Worm (Caenorhabditis elegans) whole organism, late embryonic: ENCODE results near the gene F46F5.16.

ENCODE experiments used
- F13H6.1 ChIP-seq: sonication (generic microtip); optimal IDR thresholded peaks from 2 replicates; lab custom pipeline; 2016; ENCODE audit warnings: missing genetic modification characterization, missing compliant biosample characterization
- K09A11.1 ChIP-seq: sonication (generic microtip); optimal IDR thresholded peaks from 2 replicates; lab custom pipeline; 2017; ENCODE audit warnings: antibody characterized with exemption, mild to moderate bottlenecking, missing genetic modification characterization, missing compliant biosample characterization; ENCODE audit not compliant: insufficient read depth
- T23F11.4 ChIP-seq: fragments of 200-800 bp; sonication (Bioruptor generic); optimal IDR thresholded peaks from 2 replicates; lab custom pipeline; 2018; ENCODE audit warnings: mild to moderate bottlenecking, missing genetic modification characterization, missing compliant biosample characterization
- ceh-14 ChIP-seq: sonication (generic microtip); optimal IDR thresholded peaks from 2 replicates; lab custom pipeline; 2016; ENCODE audit warnings: missing genotype, missing genetic modification characterization, missing compliant biosample characterization
- ceh-22 ChIP-seq: sonication (generic microtip); optimal IDR thresholded peaks from 2 replicates; lab custom pipeline; 2017; ENCODE audit warnings: missing biosample characterization, missing genetic modification characterization
- ceh-24 ChIP-seq: sonication (generic microtip); optimal IDR thresholded peaks from 2 replicates; lab custom pipeline; 2016; ENCODE audit warnings: mild to moderate bottlenecking, missing genetic modification characterization, missing compliant biosample characterization
- ceh-34 ChIP-seq: sonication (generic microtip); optimal IDR thresholded peaks from 2 replicates; lab custom pipeline; 2016; ENCODE audit warnings: mild to moderate bottlenecking, missing genetic modification characterization, missing compliant biosample characterization
- ceh-48 ChIP-seq: sonication (generic microtip); optimal IDR thresholded peaks from 2 replicates; lab custom pipeline; 2016; ENCODE audit warnings: missing genetic modification characterization, inconsistent platforms, missing compliant biosample characterization
- ceh-6 ChIP-seq: fragments of 200-800 bp; sonication (Bioruptor generic); optimal IDR thresholded peaks from 2 replicates; lab custom pipeline; 2018; ENCODE audit warnings: mild to moderate bottlenecking, missing genetic modification characterization, missing compliant biosample characterization
- ceh-9 ChIP-seq: sonication (generic microtip); optimal IDR thresholded peaks from 2 replicates; lab custom pipeline; 2016; ENCODE audit warnings: mild to moderate bottlenecking, missing genetic modification characterization, inconsistent platforms, missing compliant biosample characterization
- dmd-4 ChIP-seq: sonication (generic microtip); optimal IDR thresholded peaks from 2 replicates; lab custom pipeline; 2016; ENCODE audit warnings: borderline replicate concordance, missing genetic modification characterization, missing compliant biosample characterization
- dve-1 ChIP-seq: sonication (generic microtip); optimal IDR thresholded peaks from 2 replicates; lab custom pipeline; 2017; ENCODE audit warnings: antibody characterized with exemption, mild to moderate bottlenecking, missing genetic modification characterization, missing compliant biosample characterization
- elt-4 ChIP-seq: sonication (generic microtip); optimal IDR thresholded peaks from 2 replicates; lab custom pipeline; 2016; ENCODE audit warnings: missing genetic modification characterization, missing compliant biosample characterization
- ets-4 ChIP-seq: sonication (generic microtip); optimal IDR thresholded peaks from 2 replicates; lab custom pipeline; 2016; ENCODE audit warnings: missing genetic modification characterization, missing compliant biosample characterization
- fax-1 ChIP-seq: sonication (generic microtip); optimal IDR thresholded peaks from 2 replicates; lab custom pipeline; 2016; ENCODE audit warnings: missing genotype, missing genetic modification characterization, missing compliant biosample characterization
- fkh-6 ChIP-seq: sonication (generic microtip); optimal IDR thresholded peaks from 2 replicates; lab custom pipeline; 2016; ENCODE audit warnings: missing genetic modification characterization, missing compliant biosample characterization
- hlh-15 ChIP-seq: sonication (generic microtip); optimal IDR thresholded peaks from 2 replicates; lab custom pipeline; 2016; ENCODE audit warnings: missing genetic modification characterization, missing compliant biosample characterization
- hlh-8 ChIP-seq: sonication (generic microtip); optimal IDR thresholded peaks from 2 replicates; lab custom pipeline; 2016; ENCODE audit warnings: missing genotype, missing genetic modification characterization, missing compliant biosample characterization
- lim-6 ChIP-seq: sonication (generic microtip); optimal IDR thresholded peaks from 2 replicates; lab custom pipeline; 2016; ENCODE audit warnings: missing genetic modification characterization, missing compliant biosample characterization
- lin-11 ChIP-seq: fragments of 200-800 bp; sonication (Bioruptor generic); optimal IDR thresholded peaks from 2 replicates; lab custom pipeline; 2018; ENCODE audit warnings: mild to moderate bottlenecking, missing genetic modification characterization, missing compliant biosample characterization
- madf-2 ChIP-seq: sonication (generic microtip); optimal IDR thresholded peaks from 2 replicates; lab custom pipeline; 2017; ENCODE audit warnings: missing genetic modification characterization, missing compliant biosample characterization
- mec-3 ChIP-seq: sonication (generic microtip); optimal IDR thresholded peaks from 2 replicates; lab custom pipeline; 2016; ENCODE audit warnings: borderline replicate concordance, missing genetic modification characterization, missing compliant biosample characterization
- nfya-1 ChIP-seq: sonication (generic microtip); optimal IDR thresholded peaks from 2 replicates; lab custom pipeline; 2017; ENCODE audit warnings: missing genetic modification characterization, mild to moderate bottlenecking, missing compliant biosample characterization, antibody characterized with exemption, moderate library complexity
- npax-4 ChIP-seq: sonication (generic microtip); optimal IDR thresholded peaks from 2 replicates; lab custom pipeline; 2016; ENCODE audit warnings: missing genetic modification characterization, missing compliant biosample characterization
- pag-3 ChIP-seq: sonication (generic microtip); optimal IDR thresholded peaks from 2 replicates; lab custom pipeline; 2016; ENCODE audit warnings: missing compliant biosample characterization, missing genetic modification characterization, borderline replicate concordance
- pat-9 ChIP-seq: fragments of 200-800 bp; sonication (Bioruptor generic); optimal IDR thresholded peaks from 2 replicates; lab custom pipeline; 2018; ENCODE audit warnings: mild to moderate bottlenecking, missing genetic modification characterization, moderate library complexity, missing compliant biosample characterization
- pax-1 ChIP-seq: fragments of 150-350 bp; optimal IDR thresholded peaks from 2 replicates; lab custom pipeline; 2014; ENCODE audit warnings: missing biosample characterization, missing genetic modification characterization
- pha-2 ChIP-seq: sonication (generic microtip); optimal IDR thresholded peaks from 2 replicates; lab custom pipeline; 2017; ENCODE audit warnings: mild to moderate bottlenecking, missing genetic modification characterization, missing compliant biosample characterization
- pha-4 ChIP-seq: fragments of 150-350 bp; optimal IDR thresholded peaks from 2 replicates; lab custom pipeline; 2018; ENCODE audit warnings: missing biosample characterization, missing genetic modification reagents, missing genetic modification characterization
- pqm-1 ChIP-seq: sonication (generic microtip); optimal IDR thresholded peaks from 2 replicates; lab custom pipeline; 2016; ENCODE audit warnings: missing genetic modification characterization, missing compliant biosample characterization
- sdc-2 ChIP-seq: sonication (generic microtip); optimal IDR thresholded peaks from 2 replicates; lab custom pipeline; 2016; ENCODE audit warnings: missing genotype, missing genetic modification characterization, missing compliant biosample characterization
- syd-9 ChIP-seq: sonication (generic microtip); optimal IDR thresholded peaks from 2 replicates; lab custom pipeline; 2016; ENCODE audit warnings: mild to moderate bottlenecking, missing genetic modification characterization, moderate library complexity, missing compliant biosample characterization
- ttx-3 ChIP-seq: sonication (generic microtip); optimal IDR thresholded peaks from 2 replicates; lab custom pipeline; 2016; ENCODE audit warnings: missing genetic modification reagents, missing genetic modification characterization, missing compliant biosample characterization
- unc-42 ChIP-seq: sonication (generic microtip); optimal IDR thresholded peaks from 2 replicates; lab custom pipeline; 2016; ENCODE audit warnings: missing genotype, missing genetic modification characterization, missing compliant biosample characterization
- zip-5 ChIP-seq: sonication (generic microtip); optimal IDR thresholded peaks from 2 replicates; lab custom pipeline; 2016; ENCODE audit warnings: missing genetic modification characterization, missing compliant biosample characterization
- ztf-16 ChIP-seq: sonication (generic microtip); optimal IDR thresholded peaks from 2 replicates; lab custom pipeline; 2017; ENCODE audit warnings: missing genetic modification characterization, missing compliant biosample characterization

Gene F46F5.16

DNA sequence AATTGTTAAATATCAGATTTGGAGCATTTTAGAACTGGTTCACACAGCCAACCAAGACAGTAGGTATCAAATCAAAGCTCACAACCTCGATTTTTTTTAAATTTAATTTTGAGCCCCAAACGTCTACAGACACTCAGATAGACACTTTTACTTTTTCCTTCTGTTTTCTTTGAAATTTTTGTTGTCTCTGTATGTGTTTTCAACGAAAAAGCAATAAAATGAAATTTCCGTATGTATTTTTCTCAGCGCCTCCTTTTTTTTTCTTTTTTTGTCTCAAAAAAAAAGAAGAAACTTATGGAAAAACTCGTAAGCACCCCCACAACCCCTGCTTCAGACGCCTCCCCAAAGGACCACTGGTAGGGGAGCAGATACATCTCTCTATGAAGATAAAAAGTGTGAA lies 13.2 kb upstream of the F46F5.16 start:
- TF ChIP-seq F13H6.1 (tag; lab: Kevin White, UChicago) (no peak), ztf-16 (no peak), unc-42 (peak; percentile 35)

ce11 chrII:775033-775432 lies 12.0 kb upstream of the F46F5.16 start, which contains the start of gene Y39F10A.1:
Y39F10A.1 (plus strand) TSS chrII:775333.
- no peak for TF ChIP-seq F13H6.1 (tag; lab: Kevin White, UChicago)
- TF ChIP-seq fkh-6 (tag; lab: Kevin White, UChicago) = no peak
- no peak for TF ChIP-seq lim-6 (tag; lab: Kevin White, UChicago)
- TF ChIP-seq pax-1 = no peak
- no peak for TF ChIP-seq ttx-3 (tag; lab: Kevin White, UChicago)
- TF ChIP-seq ceh-48 (tag; lab: Kevin White, UChicago) = no peak
- TF ChIP-seq pag-3 (tag; lab: Kevin White, UChicago) = no peak
- TF ChIP-seq lin-11 (tag; lab: Kevin White, UChicago) = no peak
- no peak for TF ChIP-seq ceh-22
- no peak for TF ChIP-seq zip-5 (tag; lab: Kevin White, UChicago)
- no peak for TF ChIP-seq ceh-9

- no peak for TF ChIP-seq syd-9 (tag; lab: Kevin White, UChicago)
- no peak for TF ChIP-seq pat-9
- no peak for TF ChIP-seq ets-4 (tag; lab: Kevin White, UChicago)
- no peak for TF ChIP-seq lin-11 (tag; lab: Kevin White, UChicago)
- no peak for TF ChIP-seq nfya-1 (tag; lab: Kevin White, UChicago)
- TF ChIP-seq fax-1 (tag; lab: Kevin White, UChicago) = no peak
- TF ChIP-seq dve-1 (tag; lab: Kevin White, UChicago) = no peak
- no peak for TF ChIP-seq mec-3 (tag; lab: Kevin White, UChicago)
- TF ChIP-seq pha-4 (tag; lab: Kevin White, UChicago) = no peak
- TF ChIP-seq ceh-34 (tag; lab: Kevin White, UChicago) = no peak
- TF ChIP-seq ceh-48 (tag; lab: Kevin White, UChicago) = no peak
- no peak for TF ChIP-seq dmd-4 (tag; lab: Kevin White, UChicago)
- TF ChIP-seq elt-4 (tag; lab: Kevin White, UChicago) = no peak
- no peak for TF ChIP-seq hlh-15
Measured at ce11 chrII:782903-783302, 4.1 kb upstream of the F46F5.16 start, which contains the start of gene Y39F10A.3. Y39F10A.3 (minus strand) TSS chrII:783003.

DNA sequence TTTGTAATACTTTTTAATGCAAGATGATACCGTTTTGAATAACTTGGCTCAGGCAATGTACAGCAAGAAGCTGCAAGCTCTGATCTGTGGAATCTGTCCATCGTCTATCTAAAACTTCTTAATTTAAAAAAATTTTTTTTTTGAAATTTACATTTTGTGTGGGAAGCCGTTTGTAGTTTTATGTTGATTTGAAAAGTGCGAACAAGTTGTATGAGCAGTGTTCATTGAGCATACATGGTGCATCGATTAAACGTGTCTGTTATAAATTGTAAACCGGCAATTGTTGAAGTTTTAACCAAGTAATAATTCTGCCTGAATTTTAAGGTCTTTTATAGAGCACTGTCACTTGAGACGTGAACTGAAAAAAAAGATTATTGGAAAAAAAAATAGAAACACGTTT lies 3.5 kb upstream of the F46F5.16 start, which contains the start of gene Y39F10A.6:
Gene Y39F10A.6 (minus strand): TSS at position 101 of the 400 bp plus-strand sequence.
- TF ChIP-seq elt-4 (tag; lab: Kevin White, UChicago) (no peak), K09A11.1 (no peak)
- TF ChIP-seq, all 69 proteins: peak for 0

DNA sequence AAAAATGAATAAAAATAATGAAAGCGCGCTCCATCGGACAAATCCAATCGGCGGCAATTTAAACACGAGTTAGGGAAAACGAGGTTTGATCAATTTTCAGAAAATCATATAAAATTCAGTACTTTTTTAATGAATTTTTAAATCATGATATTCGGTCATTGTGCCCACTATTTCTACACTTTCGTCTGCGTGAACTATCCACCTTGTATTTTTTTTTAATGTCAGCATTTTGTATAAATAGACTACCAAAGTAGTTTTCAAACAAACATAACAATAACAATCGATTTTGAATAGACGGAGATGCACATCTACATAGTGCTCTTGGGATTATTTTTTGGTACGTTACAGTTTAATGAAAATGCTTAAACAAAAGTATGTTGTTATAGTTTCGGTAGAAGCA lies 1.1 kb downstream of the F46F5.16 start, which contains the start of gene F46F5.15:
Gene F46F5.15 (plus strand): TSS at position 301 of the 400 bp plus-strand sequence.
- TF ChIP-seq dmd-4 (tag; lab: Kevin White, UChicago) (no peak), elt-4 (tag; lab: Kevin White, UChicago) (no peak), ets-4 (tag; lab: Kevin White, UChicago) (no peak), ceh-48 (tag; lab: Kevin White, UChicago) (no peak), ceh-6 (GFP tag; lab: Kevin White, UChicago) (no peak), hlh-8 (no peak), pax-1 (no peak), sdc-2 (tag; lab: Kevin White, UChicago) (no peak), pha-2 (tag; lab: Kevin White, UChicago) (no peak), ceh-22 (no peak)

- TF ChIP-seq syd-9 (tag; lab: Kevin White, UChicago) (no peak), ceh-24 (tag; lab: Kevin White, UChicago) (no peak), T23F11.4 (GFP tag; lab: Kevin White, UChicago) (no peak), pqm-1 (tag; lab: Kevin White, UChicago) (no peak), pha-2 (tag; lab: Kevin White, UChicago) (no peak), npax-4 (tag; lab: Kevin White, UChicago) (no peak), ceh-14 (tag; lab: Kevin White, UChicago) (no peak), pat-9 (no peak), K09A11.1 (no peak), madf-2 (no peak)
- TF ChIP-seq, all 69 proteins: peak for 0
Measured at ce11 chrII:791828-792227, 4.8 kb downstream of the F46F5.16 start, which contains the start of gene F46F5.1. F46F5.1 (minus strand) TSS chrII:791928.
